Worm (Caenorhabditis elegans) whole organism, midembryonic: ENCODE data around the gene tbx-43.
A peak's percentile ranks its signal among the peaks of the same experiment; 100 is the strongest.

Source experiments
- T22C8.4 ChIP-seq: fragments of 200-800 bp; sonication (Bioruptor generic); IDR thresholded peaks from 2 replicates; pipeline ENCODE4 v1.3.6; 2022; ENCODE audit warnings: missing genetic modification characterization, missing compliant biosample characterization
- cog-1 ChIP-seq: sonication (generic microtip); optimal IDR thresholded peaks from 2 replicates; lab custom pipeline; 2016; ENCODE audit warnings: missing genetic modification characterization, missing compliant biosample characterization
- flt-1 ChIP-seq: fragments of 200-800 bp; sonication (Bioruptor generic); IDR thresholded peaks from 2 replicates; pipeline ENCODE4 v1.3.6; 2022; ENCODE audit warnings: missing genetic modification characterization, missing compliant biosample characterization
- klf-2 ChIP-seq: fragments of 200-800 bp; sonication (Bioruptor generic); conservative IDR thresholded peaks from 2 replicates; pipeline ENCODE4 v1.3.6; 2022; ENCODE audit warnings: missing genetic modification reagents, missing genetic modification characterization, missing compliant biosample characterization
- med-1 ChIP-seq: sonication (generic microtip); optimal IDR thresholded peaks from 2 replicates; lab custom pipeline; 2017; ENCODE audit warnings: missing genetic modification characterization, mild to moderate bottlenecking, missing compliant biosample characterization, antibody characterized with exemption, missing genetic modification reagents; ENCODE audit not compliant: insufficient read depth
- ref-1 ChIP-seq: fragments of 200-800 bp; sonication (Bioruptor generic); conservative IDR thresholded peaks from 2 replicates; pipeline ENCODE4 v1.3.6; 2022; ENCODE audit warnings: missing genetic modification reagents, missing genetic modification characterization, missing compliant biosample characterization
- tab-1 ChIP-seq: fragments of 200-800 bp; sonication (Bioruptor generic); IDR thresholded peaks from 2 replicates; pipeline ENCODE4 v1.3.6; 2022; ENCODE audit warnings: missing genetic modification characterization, missing compliant biosample characterization
- ztf-23 ChIP-seq: fragments of 200-800 bp; sonication (Bioruptor generic); IDR thresholded peaks from 2 replicates; pipeline ENCODE4 v1.3.6; 2022; ENCODE audit warnings: missing genetic modification reagents, missing genetic modification characterization, missing compliant biosample characterization
- ztf-29 ChIP-seq: fragments of 200-800 bp; sonication (Bioruptor generic); IDR thresholded peaks from 2 replicates; pipeline ENCODE4 v1.3.6; 2022; ENCODE audit warnings: missing genetic modification reagents, missing genetic modification characterization, missing compliant biosample characterization

Gene tbx-43

DNA sequence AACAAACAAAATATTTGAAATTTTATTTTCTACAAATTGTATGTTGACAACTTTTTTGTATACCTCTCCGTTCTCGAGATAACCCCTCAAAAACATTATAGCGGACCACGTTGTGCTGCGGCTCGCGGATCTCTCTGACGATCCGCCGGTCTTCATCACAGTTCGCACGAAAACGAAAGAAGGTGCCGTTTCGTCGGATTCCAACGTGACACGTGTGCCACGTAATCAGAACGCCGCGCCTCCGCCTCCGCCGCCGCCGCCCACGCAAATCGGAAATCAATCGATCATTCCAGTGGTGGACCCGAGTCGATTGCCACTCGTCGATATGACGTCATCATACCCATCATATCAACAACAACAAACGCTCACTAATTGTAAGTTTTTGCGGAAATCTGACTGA lies 29.5 kb upstream of the tbx-43 start:
- TF ChIP-seq med-1 (no peak), flt-1 (GFP tag; lab: Robert Waterston, UW) (no peak), ztf-29 (GFP tag; lab: Robert Waterston, UW) (no peak), ztf-23 (GFP tag; lab: Robert Waterston, UW) (no peak), ref-1 (GFP tag; lab: Robert Waterston, UW) (no peak), klf-2 (GFP tag; lab: Robert Waterston, UW) (no peak), cog-1 (tag; lab: Kevin White, UChicago) (no peak), tab-1 (GFP tag; lab: Robert Waterston, UW) (no peak), T22C8.4 (GFP tag; lab: Robert Waterston, UW) (no peak)

ce11 chrIII:1794100-1794499 lies 24.2 kb upstream of the tbx-43 start:
- TF ChIP-seq T22C8.4 (GFP tag; lab: Robert Waterston, UW) (peak; percentile 73), med-1 (no peak), klf-2 (GFP tag; lab: Robert Waterston, UW) (no peak), flt-1 (GFP tag; lab: Robert Waterston, UW) (no peak), ztf-23 (GFP tag; lab: Robert Waterston, UW) (no peak), ztf-29 (GFP tag; lab: Robert Waterston, UW) (no peak)

DNA sequence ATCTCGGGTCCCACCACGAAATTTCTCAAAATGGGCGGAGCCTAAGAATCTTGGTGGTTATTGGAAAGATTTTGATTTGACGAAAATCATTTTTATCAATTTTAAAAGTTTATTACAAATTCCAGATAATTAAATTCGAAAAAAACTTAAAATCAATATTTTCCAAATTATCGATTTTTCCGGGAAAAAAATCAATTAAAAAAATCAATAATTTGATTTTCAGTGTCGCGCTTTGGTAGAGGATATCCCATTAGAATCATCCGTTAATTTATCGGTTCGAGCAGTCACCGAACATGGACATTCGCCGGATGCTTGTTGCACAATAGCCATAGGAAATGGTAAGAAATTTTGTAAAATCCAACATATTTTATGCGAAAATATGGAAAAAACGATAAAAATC lies 23.5 kb upstream of the tbx-43 start:
- TF ChIP-seq klf-2 (GFP tag; lab: Robert Waterston, UW), result no peak
- TF ChIP-seq T22C8.4 (GFP tag; lab: Robert Waterston, UW), result peak; percentile 66

DNA sequence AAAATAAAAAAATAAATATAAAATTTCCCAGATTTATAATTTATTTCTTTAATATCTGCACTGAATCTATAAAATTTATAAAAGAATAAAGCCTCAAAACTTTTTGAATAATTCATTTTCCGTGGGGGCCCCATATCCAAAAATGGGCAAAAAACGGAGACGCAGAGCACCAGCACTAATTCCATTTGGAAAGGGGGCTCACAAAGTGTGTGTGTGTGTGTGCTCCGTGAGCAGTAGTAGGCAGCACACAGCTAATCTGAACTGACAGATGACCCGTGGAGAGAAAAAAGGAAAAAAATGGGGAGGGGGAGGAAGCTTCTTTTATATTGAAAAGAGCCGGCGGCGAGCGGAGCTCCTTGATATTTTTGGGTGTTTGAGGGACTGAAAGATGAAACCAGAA lies 22.1 kb upstream of the tbx-43 start:
- TF ChIP-seq tab-1 (GFP tag; lab: Robert Waterston, UW) (no peak), ztf-23 (GFP tag; lab: Robert Waterston, UW) (no peak), ztf-29 (GFP tag; lab: Robert Waterston, UW) (no peak), med-1 (no peak), ref-1 (GFP tag; lab: Robert Waterston, UW) (no peak), flt-1 (GFP tag; lab: Robert Waterston, UW) (no peak), klf-2 (GFP tag; lab: Robert Waterston, UW) (no peak), T22C8.4 (GFP tag; lab: Robert Waterston, UW) (no peak), cog-1 (tag; lab: Kevin White, UChicago) (no peak)

ce11 chrIII:1788972-1789371 lies 19.1 kb upstream of the tbx-43 start:
- TF ChIP-seq ztf-23 (GFP tag; lab: Robert Waterston, UW), result no peak

DNA sequence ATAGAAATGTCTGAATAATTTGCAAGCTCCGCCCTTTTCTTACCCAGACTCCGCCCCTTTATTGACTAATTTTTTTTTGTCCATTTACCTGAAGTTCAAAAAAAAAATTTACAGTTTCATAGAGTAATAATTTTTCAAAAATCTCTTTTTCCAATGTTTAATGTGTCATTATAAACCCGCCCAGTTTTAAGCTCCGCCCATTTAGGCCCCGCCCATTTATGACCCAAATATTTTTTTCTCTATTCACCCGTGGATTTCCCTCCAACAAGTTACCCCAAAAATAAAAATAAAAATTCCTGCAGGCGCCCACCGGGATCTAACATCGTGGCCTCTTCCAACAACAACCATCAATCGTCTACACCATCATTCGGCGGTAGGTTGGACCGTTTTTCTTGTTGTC lies 18.1 kb upstream of the tbx-43 start, which contains the start of gene rimb-1:
Gene rimb-1 (plus strand): TSS at position 301 of the 400 bp plus-strand sequence.
- TF ChIP-seq ztf-23 (GFP tag; lab: Robert Waterston, UW), result no peak
- no peak for TF ChIP-seq cog-1 (tag; lab: Kevin White, UChicago)
- TF ChIP-seq ztf-29 (GFP tag; lab: Robert Waterston, UW), result no peak
- TF ChIP-seq tab-1 (GFP tag; lab: Robert Waterston, UW), result no peak
- TF ChIP-seq ref-1 (GFP tag; lab: Robert Waterston, UW), result no peak
- no peak for TF ChIP-seq T22C8.4 (GFP tag; lab: Robert Waterston, UW)
- no peak for TF ChIP-seq flt-1 (GFP tag; lab: Robert Waterston, UW)

ce11 chrIII:1785776-1786175 lies 15.9 kb upstream of the tbx-43 start:
- no peak for TF ChIP-seq tab-1 (GFP tag; lab: Robert Waterston, UW)
- no peak for TF ChIP-seq med-1
- no peak for TF ChIP-seq cog-1 (tag; lab: Kevin White, UChicago)
- TF ChIP-seq ztf-23 (GFP tag; lab: Robert Waterston, UW), result peak; percentile 58; the same call in 1 of the 2 replicates

DNA sequence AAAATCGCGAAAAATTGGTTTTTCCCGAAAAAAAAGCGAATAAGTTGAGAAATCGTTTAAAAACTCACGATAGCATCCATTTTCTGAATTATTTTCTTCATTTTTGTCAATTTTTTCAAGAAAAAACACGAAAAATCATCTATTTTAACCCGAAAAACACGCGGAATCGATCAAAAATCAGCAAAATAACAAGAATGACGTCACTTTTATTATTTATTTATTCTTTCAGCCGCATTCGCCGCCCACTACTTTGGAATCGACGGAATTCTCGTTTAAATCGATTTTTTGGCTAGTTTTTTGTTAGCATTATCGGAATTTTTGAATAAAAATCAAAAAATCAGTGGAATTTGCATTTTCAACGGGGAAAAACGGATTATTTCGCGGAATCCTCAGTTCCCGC lies 8.1 kb upstream of the tbx-43 start, which contains the start of gene Y39A3CL.4:
Gene Y39A3CL.4 (minus strand): TSS at position 101 of the 400 bp plus-strand sequence.
- TF ChIP-seq ztf-29 (GFP tag; lab: Robert Waterston, UW) (no peak), klf-2 (GFP tag; lab: Robert Waterston, UW) (no peak), flt-1 (GFP tag; lab: Robert Waterston, UW) (no peak), T22C8.4 (GFP tag; lab: Robert Waterston, UW) (no peak)

DNA sequence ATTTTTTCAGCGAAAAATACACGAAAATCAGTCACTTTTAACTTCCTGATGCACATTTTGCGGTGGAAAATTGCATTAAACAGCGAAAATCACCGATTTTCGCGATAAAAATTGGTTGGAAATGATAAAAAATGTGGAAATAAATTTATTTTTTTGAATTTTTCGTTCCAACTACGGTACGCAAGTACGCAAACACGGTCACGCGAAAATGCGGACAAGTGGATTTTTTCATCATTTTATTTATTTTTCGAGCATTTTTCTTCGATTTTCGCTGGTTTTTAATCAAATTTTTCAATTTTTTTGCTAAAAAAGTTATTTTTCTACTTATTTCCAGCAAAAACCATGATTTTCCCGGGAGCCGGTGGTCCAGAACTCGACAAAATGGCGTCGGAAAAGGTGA lies 7.6 kb upstream of the tbx-43 start, which contains the start of gene Y39A3CL.3:
Gene Y39A3CL.3 (plus strand): TSS at position 335 of the 400 bp plus-strand sequence.
- TF ChIP-seq med-1 (no peak), T22C8.4 (GFP tag; lab: Robert Waterston, UW) (no peak), ztf-23 (GFP tag; lab: Robert Waterston, UW) (no peak), tab-1 (GFP tag; lab: Robert Waterston, UW) (no peak), klf-2 (GFP tag; lab: Robert Waterston, UW) (no peak), ref-1 (GFP tag; lab: Robert Waterston, UW) (no peak), ztf-29 (GFP tag; lab: Robert Waterston, UW) (no peak)

DNA sequence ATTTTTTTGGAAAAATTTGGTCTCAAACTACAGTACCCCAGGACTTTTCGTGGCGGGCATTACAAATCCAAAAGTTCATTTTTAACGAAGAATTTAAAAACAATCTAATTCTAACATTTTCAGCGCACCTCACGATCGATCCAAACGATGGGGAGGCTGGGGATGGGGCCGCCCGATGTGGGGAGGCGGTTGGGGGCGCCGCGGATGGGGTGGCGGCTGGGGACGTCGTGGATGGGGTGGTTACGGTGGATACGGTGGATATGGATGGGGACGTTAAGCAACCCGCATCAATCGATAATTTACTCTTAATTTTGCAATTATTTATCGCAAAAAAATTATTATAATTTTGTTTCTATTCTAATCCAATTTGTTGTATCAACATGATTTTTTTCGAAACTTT lies 5.4 kb downstream of the tbx-43 start:
- TF ChIP-seq ref-1 (GFP tag; lab: Robert Waterston, UW), result no peak
- TF ChIP-seq tab-1 (GFP tag; lab: Robert Waterston, UW), result no peak
- no peak for TF ChIP-seq flt-1 (GFP tag; lab: Robert Waterston, UW)
- TF ChIP-seq klf-2 (GFP tag; lab: Robert Waterston, UW), result no peak
- no peak for TF ChIP-seq ztf-23 (GFP tag; lab: Robert Waterston, UW)
- TF ChIP-seq cog-1 (tag; lab: Kevin White, UChicago), result no peak
- no peak for TF ChIP-seq ztf-29 (GFP tag; lab: Robert Waterston, UW)
- no peak for TF ChIP-seq T22C8.4 (GFP tag; lab: Robert Waterston, UW)
- TF ChIP-seq med-1, result no peak
